Fruit fly (Drosophila melanogaster): ENCODE measurements around the gene TotZ.

- TF ChIP-seq tj (GFP tag; optimal IDR thresholded peaks at IDR 0.05) (no peak), Crg-1 (GFP tag; optimal IDR thresholded peaks at IDR 0.05) (no peak), Mnt (GFP tag; optimal IDR thresholded peaks at IDR 0.05) (no peak), CG7101 (tag; optimal IDR thresholded peaks at IDR 0.05) (no peak), cnc (optimal IDR thresholded peaks at IDR 0.05) (no peak)
Observed at dm6 chr3R:20873638-20874037, 3.9 kb upstream of the TotZ start, which contains the start of gene TotB.
